Worm (Caenorhabditis elegans): ENCODE measurements around the gene srx-42.

- TF ChIP-seq flt-1 (GFP tag; IDR thresholded peaks at IDR 0.05) (no peak), med-1 (GFP tag; optimal IDR thresholded peaks at IDR 0.05; ENCODE audit: insufficient read depth) (no peak), cog-1 (tag; optimal IDR thresholded peaks at IDR 0.05) (no peak), klf-2 (GFP tag; conservative IDR thresholded peaks at IDR 0.05) (no peak), T22C8.4 (GFP tag; IDR thresholded peaks at IDR 0.05) (no peak)
Observed at ce11 chrV:13935423-13935822, 14.6 kb downstream of the srx-42 start.

All from whole organism, midembryonic.